Fruit fly (Drosophila melanogaster): ENCODE measurements around the gene Larp4B.

Gene Larp4B

dm6 chr3L:3224740-3225719 is at the start of gene Larp4B (continued):
- TF ChIP-seq CG42726 (GFP tag; IDR thresholded peaks at IDR 0.05; ENCODE audit: partially characterized antibody), result 0 out of 2 replicates have a peak, but pooled peaks have one; percentile 46
- peak; percentile 71 for TF ChIP-seq CG15514 (GFP tag; optimal IDR thresholded peaks at IDR 0.05)
- TF ChIP-seq Lhr (GFP tag; optimal IDR thresholded peaks at IDR 0.05), result peak; percentile 78
- TF ChIP-seq CG14710 (tag; optimal IDR thresholded peaks at IDR 0.05), result peak; percentile 43
- no peak for TF ChIP-seq sens-2 (GFP tag; IDR thresholded peaks at IDR 0.05)
- TF ChIP-seq kni (GFP tag; optimal IDR thresholded peaks at IDR 0.05), result no peak
- TF ChIP-seq oc (tag; optimal IDR thresholded peaks at IDR 0.05), result no peak
- TF ChIP-seq Elba2 (GFP tag; optimal IDR thresholded peaks at IDR 0.05), result no peak
- TF ChIP-seq CHES-1-like (GFP tag; optimal IDR thresholded peaks at IDR 0.05), result peak; percentile 25
- no peak for TF ChIP-seq zf30C (GFP tag; optimal IDR thresholded peaks at IDR 0.05)
- no peak for TF ChIP-seq lola (GFP tag; optimal IDR thresholded peaks at IDR 0.05)
- TF ChIP-seq phol (tag; optimal IDR thresholded peaks at IDR 0.05), result peak; percentile 54
- peak; percentile 90 for TF ChIP-seq Myb (GFP tag; optimal IDR thresholded peaks at IDR 0.05)
- peak; percentile 45 for TF ChIP-seq gro (GFP tag; optimal IDR thresholded peaks at IDR 0.05)
- TF ChIP-seq Ets97D (GFP tag; optimal IDR thresholded peaks at IDR 0.05), result peak; percentile 73
- peak; percentile 64 for TF ChIP-seq hbn (GFP tag; IDR thresholded peaks at IDR 0.05; ENCODE audit: partially characterized antibody)
- peak; percentile 59 for TF ChIP-seq Dref (GFP tag; IDR thresholded peaks at IDR 0.05)
- peak; percentile 72; the same call in 2 of the 3 replicates for TF ChIP-seq CG14860 (GFP tag; IDR thresholded peaks at IDR 0.05; ENCODE audit: partially characterized antibody)
- TF ChIP-seq bbx (GFP tag; IDR thresholded peaks at IDR 0.05; ENCODE audit: partially characterized antibody), result peak; percentile 57
- peak; percentile 40 for TF ChIP-seq YL-1 (GFP tag; optimal IDR thresholded peaks at IDR 0.05)
- TF ChIP-seq CG2129 (GFP tag; IDR thresholded peaks at IDR 0.05; ENCODE audit: partially characterized antibody), result peak; percentile 53
- peak; percentile 71 for TF ChIP-seq Dp (GFP tag; optimal IDR thresholded peaks at IDR 0.05)
- peak; percentile 84 for TF ChIP-seq vvl (GFP tag; IDR thresholded peaks at IDR 0.05)
- 0 out of 3 replicates have a peak, but pooled peaks have one; percentile 37 for TF ChIP-seq zfh1 (GFP tag; IDR thresholded peaks at IDR 0.05)
- peak; percentile 45 for TF ChIP-seq Rfx (GFP tag; IDR thresholded peaks at IDR 0.05)
- TF ChIP-seq CG2116 (GFP tag; optimal IDR thresholded peaks at IDR 0.05), result peak; percentile 98
- peak; percentile 79 for TF ChIP-seq E2f2 (GFP tag; IDR thresholded peaks at IDR 0.05)
- TF ChIP-seq Antp (GFP tag; optimal IDR thresholded peaks at IDR 0.05), result no peak
- no peak for TF ChIP-seq Nf-YA (GFP tag; IDR thresholded peaks at IDR 0.05)
- TF ChIP-seq HHEX (GFP tag; optimal IDR thresholded peaks at IDR 0.05), result no peak
- TF ChIP-seq CG7745 (tag; optimal IDR thresholded peaks at IDR 0.05), result no peak
- no peak for TF ChIP-seq Doc2 (GFP tag; IDR thresholded peaks at IDR 0.05)
- no peak for TF ChIP-seq Hey (tag; optimal IDR thresholded peaks at IDR 0.05)
- no peak for TF ChIP-seq CG17612 (GFP tag; IDR thresholded peaks at IDR 0.05)
- peak; percentile 53 for TF ChIP-seq lilli (GFP tag; optimal IDR thresholded peaks at IDR 0.05)
- no peak for TF ChIP-seq CG6272 (GFP tag; IDR thresholded peaks at IDR 0.05)
- TF ChIP-seq D19B (GFP tag; optimal IDR thresholded peaks at IDR 0.05), result no peak
- peak; percentile 55 for TF ChIP-seq CG34224 (GFP tag; IDR thresholded peaks at IDR 0.05; ENCODE audit: partially characterized antibody)
- TF ChIP-seq CG9876 (GFP tag; optimal IDR thresholded peaks at IDR 0.05), result no peak
- peak; percentile 62 for TF ChIP-seq row (GFP tag; IDR thresholded peaks at IDR 0.05)
- TF ChIP-seq CG10654 (GFP tag; optimal IDR thresholded peaks at IDR 0.05), result no peak
- peak; percentile 35; the same call in 2 of the 3 replicates for TF ChIP-seq Opbp (GFP tag; IDR thresholded peaks at IDR 0.05; ENCODE audit: partially characterized antibody)
- 0 out of 3 replicates have a peak, but pooled peaks have one; percentile 39 for TF ChIP-seq zen2 (GFP tag; IDR thresholded peaks at IDR 0.05; ENCODE audit: partially characterized antibody)
- no peak for TF ChIP-seq tx (GFP tag; optimal IDR thresholded peaks at IDR 0.05)
- TF ChIP-seq bigmax (GFP tag; optimal IDR thresholded peaks at IDR 0.05), result peak; percentile 19
- peak; percentile 75 for TF ChIP-seq trem (tag; optimal IDR thresholded peaks at IDR 0.05)
- TF ChIP-seq CG16779 (GFP tag; IDR thresholded peaks at IDR 0.05), result no peak

All from whole organism, embryonic.